Fruit fly (Drosophila melanogaster) whole organism, wandering third instar larva: ENCODE data around the gene ovm.

Experiments
- Jra ChIP-seq: sonication (Bioruptor generic); optimal IDR thresholded peaks from 2 replicates; lab custom pipeline; 2016; ENCODE audit warnings: missing biosample characterization, missing genetic modification characterization
- OdsH ChIP-seq: fragments of 200-800 bp; sonication (Bioruptor generic); optimal IDR thresholded peaks from 2 replicates; lab custom pipeline; 2016; ENCODE audit warnings: missing biosample characterization, mild to moderate bottlenecking, missing genetic modification characterization
- Sp1 ChIP-seq: fragments of 200-800 bp; sonication (Bioruptor generic); optimal IDR thresholded peaks from 3 replicates; lab custom pipeline; 2019; ENCODE audit warnings: missing biosample characterization, mild to moderate bottlenecking, missing genetic modification characterization, moderate library complexity
- Vsx2 ChIP-seq: fragments of 200-300, 225-300 bp; sonication (Bioruptor generic); optimal IDR thresholded peaks from 2 replicates; lab custom pipeline; 2018; ENCODE audit warnings: missing biosample characterization, missing genetic modification characterization; ENCODE audit not compliant: partially characterized antibody
- dmrt93B ChIP-seq: fragments of 200-800 bp; sonication (Bioruptor generic); optimal IDR thresholded peaks from 2 replicates; lab custom pipeline; 2018; ENCODE audit warnings: missing biosample characterization, mild to moderate bottlenecking, missing genetic modification characterization
- h ChIP-seq: fragments of 200-800 bp; sonication (Bioruptor generic); optimal IDR thresholded peaks from 3 replicates; lab custom pipeline; 2016; ENCODE audit warnings: missing biosample characterization, mild to moderate bottlenecking, missing genetic modification characterization
- lola ChIP-seq: fragments of >200 bp; optimal IDR thresholded peaks from 2 replicates; lab custom pipeline; 2017; ENCODE audit warnings: missing biosample characterization, missing genetic modification characterization
- psq ChIP-seq: fragments of 200-800 bp; sonication (Bioruptor generic); optimal IDR thresholded peaks from 3 replicates; lab custom pipeline; 2017; ENCODE audit warnings: missing biosample characterization, mild to moderate bottlenecking, missing genetic modification characterization, moderate library complexity
- sv ChIP-seq: fragments of 200-800 bp; sonication (Bioruptor generic); optimal IDR thresholded peaks from 3 replicates; lab custom pipeline; 2016; ENCODE audit warnings: missing biosample characterization, missing genetic modification characterization

- TF ChIP-seq Vsx2 (GFP tag; lab: Kevin White, UChicago): no peak
- no peak for TF ChIP-seq OdsH (GFP tag; lab: Kevin White, UChicago)
- TF ChIP-seq dmrt93B (GFP tag; lab: Kevin White, UChicago): no peak
- TF ChIP-seq lola (GFP tag; lab: Kevin White, UChicago): no peak
- no peak for TF ChIP-seq Jra (GFP tag; lab: Kevin White, UChicago)
- TF ChIP-seq sv: no peak
- no peak for TF ChIP-seq h (GFP tag; lab: Kevin White, UChicago)
- no peak for TF ChIP-seq psq (GFP tag; lab: Kevin White, UChicago)
- TF ChIP-seq Sp1: no peak
Measured at dm6 chr2L:153142-153541, 12.3 kb upstream of the ovm start, which contains the start of gene CG42399.
